Worm (Caenorhabditis elegans): ENCODE measurements around the gene W03F9.4.

DNA sequence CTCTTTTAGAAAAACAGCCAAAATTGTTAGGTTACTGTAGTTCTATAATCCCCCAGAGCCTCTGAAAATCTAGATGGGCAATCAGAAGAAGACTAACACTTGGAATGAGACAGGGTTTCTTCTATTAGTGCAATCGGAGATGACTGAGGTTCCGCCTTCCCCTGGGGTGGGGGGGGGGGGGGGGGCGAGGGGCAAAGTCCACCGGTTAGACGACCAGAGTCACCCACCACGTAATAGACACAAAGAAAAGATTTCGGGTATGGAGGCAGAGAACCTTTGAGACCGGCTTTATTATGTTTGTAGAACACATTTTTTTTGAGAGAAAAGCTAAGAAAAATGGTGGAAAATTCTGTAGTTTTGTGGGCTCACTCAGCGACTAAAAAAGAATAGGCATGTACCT, 968 bp upstream of the W03F9.4 start:
- TF ChIP-seq lin-11 (tag; optimal IDR thresholded peaks at IDR 0.05) (no peak), unc-3 (GFP tag; conservative IDR thresholded peaks at IDR 0.05) (no peak), unc-3 (tag; optimal IDR thresholded peaks at IDR 0.05) (no peak), fax-1 (tag; optimal IDR thresholded peaks at IDR 0.05) (no peak)

All from whole organism, late embryonic.